Fruit fly (Drosophila melanogaster) whole organism, embryonic: ENCODE data around the gene CG8509.

ENCODE experiments used
- Adf1 ChIP-seq: fragments of 200-800 bp; sonication (Bioruptor generic); IDR thresholded peaks from 2 replicates; pipeline ENCODE4 v1.3.6; 2022; ENCODE audit warnings: missing biosample characterization, missing genetic modification characterization
- CG10147 ChIP-seq: fragments of 200-800 bp; sonication (Bioruptor generic); optimal IDR thresholded peaks from 2 replicates; lab custom pipeline; 2019; ENCODE audit warnings: missing biosample characterization, mild to moderate bottlenecking, missing genetic modification characterization, moderate library complexity
- CG15073 ChIP-seq: fragments of 200-800 bp; sonication (Bioruptor generic); optimal IDR thresholded peaks from 2 replicates; lab custom pipeline; 2016; ENCODE audit warnings: missing biosample characterization, missing genetic modification characterization
- CG2129 ChIP-seq: fragments of 200-800 bp; sonication (Bioruptor generic); IDR thresholded peaks from 2 replicates; pipeline ENCODE4 v1.3.6; 2022; ENCODE audit warnings: missing biosample characterization, missing genetic modification characterization; ENCODE audit not compliant: partially characterized antibody
- CG32532 ChIP-seq: fragments of 200-800 bp; sonication (Bioruptor generic); IDR thresholded peaks from 2 replicates; pipeline ENCODE4 v1.3.6; 2022; ENCODE audit warnings: missing biosample characterization, missing genetic modification characterization
- CG34376 ChIP-seq: fragments of 200-800 bp; sonication (Bioruptor generic); optimal IDR thresholded peaks from 2 replicates; lab custom pipeline; 2018; ENCODE audit warnings: missing biosample characterization, mild to moderate bottlenecking, missing genetic modification characterization
- CG34422 ChIP-seq: fragments of 200-800 bp; sonication (Bioruptor generic); IDR thresholded peaks from 3 replicates; pipeline ENCODE4 v1.3.6; 2022; ENCODE audit warnings: missing biosample characterization, missing genetic modification characterization
- CG3847 ChIP-seq: fragments of 200-800 bp; sonication (Bioruptor generic); IDR thresholded peaks from 2 replicates; pipeline ENCODE4 v1.3.6; 2022; ENCODE audit warnings: missing biosample characterization, missing genetic modification characterization
- CkIIα-i1 ChIP-seq: fragments of 200-800 bp; sonication (Bioruptor generic); IDR thresholded peaks from 2 replicates; pipeline ENCODE4 v1.3.6; 2022; ENCODE audit warnings: missing biosample characterization, missing genetic modification characterization
- Dek ChIP-seq: fragments of 200-800 bp; sonication (Bioruptor generic); optimal IDR thresholded peaks from 3 replicates; lab custom pipeline; 2019; ENCODE audit warnings: missing biosample characterization, mild to moderate bottlenecking, missing genetic modification characterization, moderate library complexity
- Doc2 ChIP-seq: fragments of 200-800 bp; sonication (Bioruptor generic); IDR thresholded peaks from 2 replicates; pipeline ENCODE4 v1.3.6; 2022; ENCODE audit warnings: missing biosample characterization, missing genetic modification characterization
- HHEX ChIP-seq: fragments of 200-800 bp; sonication (Bioruptor generic); optimal IDR thresholded peaks from 3 replicates; lab custom pipeline; 2017; ENCODE audit warnings: missing biosample characterization, mild to moderate bottlenecking, missing genetic modification characterization, missing genetic modification reagents
- HLH4C ChIP-seq: fragments of 200-800 bp; sonication (Bioruptor generic); IDR thresholded peaks from 3 replicates; pipeline ENCODE4 v1.3.6; 2022; ENCODE audit warnings: missing biosample characterization, missing genetic modification characterization; ENCODE audit not compliant: partially characterized antibody
- Hr39 ChIP-seq: fragments of >200 bp; optimal IDR thresholded peaks from 2 replicates; lab custom pipeline; 2017
- Lhr ChIP-seq: fragments of 200-800 bp; sonication (Bioruptor generic); optimal IDR thresholded peaks from 3 replicates; lab custom pipeline; 2017; ENCODE audit warnings: mild to moderate bottlenecking, missing biosample characterization, missing genetic modification reagents, missing genetic modification characterization
- jing ChIP-seq: fragments of 200-800 bp; sonication (Bioruptor generic); optimal IDR thresholded peaks from 2 replicates; lab custom pipeline; 2018; ENCODE audit warnings: missing biosample characterization, mild to moderate bottlenecking, missing genetic modification characterization
- kay ChIP-seq: fragments of 200-800 bp; sonication (Bioruptor generic); optimal IDR thresholded peaks from 2 replicates; lab custom pipeline; 2016; ENCODE audit warnings: missing biosample characterization, missing genetic modification characterization
- ken ChIP-seq: fragments of 200-800 bp; sonication (Bioruptor generic); IDR thresholded peaks from 3 replicates; pipeline ENCODE4 v1.3.6; 2022; ENCODE audit warnings: missing biosample characterization, missing genetic modification characterization
- lab ChIP-seq: fragments of 200-800 bp; sonication (Bioruptor generic); optimal IDR thresholded peaks from 3 replicates; lab custom pipeline; 2017; ENCODE audit warnings: missing biosample characterization, missing genetic modification characterization, mild to moderate bottlenecking, moderate library complexity, missing genetic modification reagents
- pros ChIP-seq: fragments of 200-800 bp; sonication (Bioruptor generic); optimal IDR thresholded peaks from 3 replicates; lab custom pipeline; 2019; ENCODE audit warnings: missing biosample characterization, mild to moderate bottlenecking, missing genetic modification characterization, moderate library complexity
- ro ChIP-seq: fragments of 200-800 bp; sonication (Bioruptor generic); IDR thresholded peaks from 2 replicates; pipeline ENCODE4 v1.3.6; 2022; ENCODE audit warnings: missing biosample characterization, missing genetic modification characterization
- trem ChIP-seq: fragments of 200-800 bp; optimal IDR thresholded peaks from 3 replicates; lab custom pipeline; 2019; ENCODE audit warnings: missing biosample characterization, mild to moderate bottlenecking, missing genetic modification characterization, moderate library complexity
- twi ChIP-seq: fragments of 200-800 bp; optimal IDR thresholded peaks from 2 replicates; lab custom pipeline; 2019; ENCODE audit warnings: missing biosample characterization, mild to moderate bottlenecking, missing genetic modification characterization, moderate library complexity
- vnd ChIP-seq: fragments of 200-800 bp; sonication (Bioruptor generic); IDR thresholded peaks from 3 replicates; pipeline ENCODE4 v1.3.6; 2022; ENCODE audit warnings: missing biosample characterization, missing genetic modification characterization; ENCODE audit not compliant: partially characterized antibody

CG8509 gene

DNA sequence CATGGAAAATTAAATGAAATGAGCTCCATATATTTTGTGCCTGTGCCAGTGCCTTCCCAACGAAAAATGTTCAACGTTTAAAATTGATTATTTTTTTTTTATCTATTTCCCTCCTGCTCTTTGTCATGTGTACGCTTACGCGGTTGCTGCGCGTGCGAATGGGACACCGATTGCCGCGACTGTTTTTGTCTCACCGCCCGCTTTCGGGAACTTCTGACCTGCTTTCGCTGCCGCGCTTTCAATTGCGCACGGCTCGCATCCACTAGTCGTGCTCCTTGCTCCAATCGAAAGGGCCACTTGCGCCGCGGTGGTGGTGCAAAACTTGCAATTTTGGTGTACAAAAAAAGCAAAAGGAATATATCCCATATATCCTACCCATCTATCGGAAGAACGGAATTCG is 51.1 kb downstream of the CG8509 start (continued):
- TF ChIP-seq twi (tag; lab: Kevin White, UChicago) (no peak), CG10147 (GFP tag; lab: Kevin White, UChicago) (peak; percentile 26), HLH4C (GFP tag; lab: Robert Waterston, UW) (peak; percentile 15; the same call in 1 of the 3 replicates), Lhr (GFP tag; lab: Kevin White, UChicago) (no peak), CG34422 (GFP tag; lab: Robert Waterston, UW) (peak; percentile 85), CG15073 (no peak), Doc2 (GFP tag; lab: Robert Waterston, UW) (no peak), ro (no peak), Hr39 (lab: Kevin White, UChicago) (no peak), kay (no peak), lab (GFP tag; lab: Kevin White, UChicago) (peak; percentile 47), HHEX (GFP tag; lab: Kevin White, UChicago) (no peak), jing (GFP tag; lab: Kevin White, UChicago) (no peak), Adf1 (GFP tag; lab: Robert Waterston, UW) (peak; percentile 69), ken (GFP tag; lab: Robert Waterston, UW) (no peak), CG3847 (GFP tag; lab: Robert Waterston, UW) (peak; percentile 31; the same call in 1 of the 2 replicates), Dek (tag; lab: Kevin White, UChicago) (no peak), trem (tag; lab: Kevin White, UChicago) (no peak), CG32532 (peak; percentile 44), CG2129 (GFP tag; lab: Robert Waterston, UW) (no peak), CkIIα-i1 (GFP tag; lab: Robert Waterston, UW) (no peak), CG34376 (GFP tag; lab: Kevin White, UChicago) (peak; percentile 70), vnd (GFP tag; lab: Robert Waterston, UW) (0 out of 3 replicates have a peak, but pooled peaks have one; percentile 22), pros (no peak)
